Worm (Caenorhabditis elegans) whole organism, L4 larva: ENCODE data around the gene W10D9.1.

Source experiments
- Y75B8A.6 ChIP-seq: fragments of 200-800 bp; sonication (Bioruptor generic); IDR thresholded peaks from 2 replicates; pipeline ENCODE4 v1.3.6; 2022; ENCODE audit warnings: missing genetic modification reagents, missing genetic modification characterization, missing compliant biosample characterization
- ZK546.5 ChIP-seq, 2 experiments: sonication (generic microtip); optimal IDR thresholded peaks; 2 replicates each; lab custom pipeline; 2017; ENCODE audit warnings: missing biosample characterization in 2 of 2, missing genetic modification characterization in 2 of 2
- ama-1 ChIP-seq: fragments of 150-350 bp; optimal IDR thresholded peaks from 2 replicates; lab custom pipeline; 2014; ENCODE audit warnings: inconsistent platforms, mixed read lengths
- ces-1 ChIP-seq: fragments of 150-350 bp; sonication (generic microtip); optimal IDR thresholded peaks from 4 replicates; lab custom pipeline; 2014; ENCODE audit warnings: missing biosample characterization, missing genetic modification reagents, missing genetic modification characterization
- fkh-10 ChIP-seq: fragments of 150-350 bp; optimal IDR thresholded peaks from 2 replicates; lab custom pipeline; 2014; ENCODE audit warnings: missing biosample characterization, missing genetic modification reagents, missing genetic modification characterization
- lin-1 ChIP-seq: fragments of 200-800 bp; sonication (Bioruptor generic); IDR thresholded peaks from 2 replicates; pipeline ENCODE4 v1.3.6; 2022; ENCODE audit warnings: missing genetic modification reagents, missing genetic modification characterization, missing compliant biosample characterization
- lin-15B ChIP-seq: fragments of 150-350 bp; sonication (generic microtip); optimal IDR thresholded peaks from 3 replicates; lab custom pipeline; 2014; ENCODE audit warnings: missing biosample characterization, missing genetic modification characterization
- nhr-11 ChIP-seq: fragments of 150-350 bp; optimal IDR thresholded peaks from 2 replicates; lab custom pipeline; 2014; ENCODE audit warnings: missing biosample characterization, missing genetic modification characterization
- nhr-237 ChIP-seq: sonication (generic microtip); optimal IDR thresholded peaks from 2 replicates; lab custom pipeline; 2017; ENCODE audit warnings: missing biosample characterization, missing genetic modification characterization
- unc-62 ChIP-seq, 3 experiments: fragments of 150-350 bp in 1 of 3; sonication (generic microtip); optimal IDR thresholded peaks in 2 of 3; peaks in 1 of 3; 1 replicate in 1 of 3; 2 replicates in 2 of 3; lab custom pipeline; 2014 to 2017; ENCODE audit warnings: missing biosample characterization in 3 of 3, missing genetic modification characterization in 3 of 3, missing genetic modification reagents in 3 of 3, missing genotype in 1 of 3
- zag-1 ChIP-seq: fragments of 150-350 bp; optimal IDR thresholded peaks from 2 replicates; lab custom pipeline; 2014; ENCODE audit warnings: missing biosample characterization, missing genetic modification characterization

ce11 chrII:495124-495523 lies 40.4 kb downstream of the W10D9.1 start, which contains the start of gene sms-5:
- no peak for TF ChIP-seq ces-1 (GFP tag; lab: Kevin White, UChicago)
- TF ChIP-seq nhr-11 (tag; lab: Kevin White, UChicago): no peak
- TF ChIP-seq unc-62 (GFP tag; optimal IDR thresholded peaks at IDR 0.05 in 1 of 2; lab: Kevin White, UChicago): no peak
- TF ChIP-seq unc-62 (tag; optimal IDR thresholded peaks at IDR 0.05; lab: Kevin White, UChicago): no peak
- no peak for TF ChIP-seq nhr-237 (tag; lab: Kevin White, UChicago)
- no peak for TF ChIP-seq lin-1 (GFP tag; lab: Robert Waterston, UW)
- no peak for TF ChIP-seq zag-1 (tag; lab: Kevin White, UChicago)
- TF ChIP-seq fkh-10: no peak
- TF ChIP-seq ZK546.5 (tag; optimal IDR thresholded peaks at IDR 0.05; lab: Kevin White, UChicago): no peak
- TF ChIP-seq lin-15B (tag; lab: Kevin White, UChicago): no peak
- no peak for TF ChIP-seq ama-1 (lab: Kevin White, UChicago)
- no peak for TF ChIP-seq Y75B8A.6 (GFP tag; lab: Robert Waterston, UW)
